Fruit fly (Drosophila melanogaster): Measurements from ENCODE around the gene Taf9.

Taf9 gene

dm6 chrX:17841923-17842322 is at the start of gene Taf9 (continued):
- no peak for TF ChIP-seq klu (GFP tag; IDR thresholded peaks at IDR 0.05)
- no peak for TF ChIP-seq Lim3 (GFP tag; IDR thresholded peaks at IDR 0.05)
- no peak for TF ChIP-seq Eip74EF (GFP tag; optimal IDR thresholded peaks at IDR 0.05)
- peak; percentile 16 for TF ChIP-seq HmgZ (tag; optimal IDR thresholded peaks at IDR 0.05)
- no peak for TF ChIP-seq CG12155 (GFP tag; optimal IDR thresholded peaks at IDR 0.05)
- no peak for TF ChIP-seq ind (GFP tag; optimal IDR thresholded peaks at IDR 0.05)
- TF ChIP-seq Awh (GFP tag; IDR thresholded peaks at IDR 0.05): no peak
- no peak for TF ChIP-seq CG13424 (tag; optimal IDR thresholded peaks at IDR 0.05)
- no peak for TF ChIP-seq Lpt (GFP tag; optimal IDR thresholded peaks at IDR 0.05)
- TF ChIP-seq CG6689 (GFP tag; IDR thresholded peaks at IDR 0.05): no peak
- no peak for TF ChIP-seq CG9817 (tag; optimal IDR thresholded peaks at IDR 0.05)
- no peak for TF ChIP-seq CG30020 (tag; optimal IDR thresholded peaks at IDR 0.05)
- no peak for TF ChIP-seq sima (GFP tag; optimal IDR thresholded peaks at IDR 0.05)
- TF ChIP-seq sob (GFP tag; IDR thresholded peaks at IDR 0.05): no peak
- TF ChIP-seq ftz-f1 (GFP tag; optimal IDR thresholded peaks at IDR 0.05): no peak
- peak; percentile 89 for TF ChIP-seq unc-4 (GFP tag; IDR thresholded peaks at IDR 0.05; ENCODE audit: partially characterized antibody)
- TF ChIP-seq CG11085 (GFP tag; IDR thresholded peaks at IDR 0.05): no peak
- TF ChIP-seq CG4730 (GFP tag; IDR thresholded peaks at IDR 0.05): no peak
- TF ChIP-seq gce (GFP tag; IDR thresholded peaks at IDR 0.05): no peak
- TF ChIP-seq nau (GFP tag; optimal IDR thresholded peaks at IDR 0.05): no peak
- TF ChIP-seq chn (GFP tag; optimal IDR thresholded peaks at IDR 0.05): no peak
- peak; percentile 13; the same call in 1 of the 2 replicates for TF ChIP-seq lmd (GFP tag; IDR thresholded peaks at IDR 0.05)
- no peak for TF ChIP-seq CG13894 (tag; optimal IDR thresholded peaks at IDR 0.05)
- no peak for TF ChIP-seq CG7928 (GFP tag; optimal IDR thresholded peaks at IDR 0.05)
- TF ChIP-seq fd102C (GFP tag; optimal IDR thresholded peaks at IDR 0.05): no peak
- TF ChIP-seq CG10565 (GFP tag; optimal IDR thresholded peaks at IDR 0.05): no peak
- no peak for TF ChIP-seq Fer2 (tag; optimal IDR thresholded peaks at IDR 0.05)
- peak; percentile 43 for TF ChIP-seq MESR4 (GFP tag; optimal IDR thresholded peaks at IDR 0.05)
- TF ChIP-seq CG3065 (GFP tag; optimal IDR thresholded peaks at IDR 0.05): no peak
- TF ChIP-seq CG2712 (tag; optimal IDR thresholded peaks at IDR 0.05): no peak
- TF ChIP-seq CG9727 (GFP tag; optimal IDR thresholded peaks at IDR 0.05): no peak
- peak; percentile 53 for TF ChIP-seq CG12659 (GFP tag; optimal IDR thresholded peaks at IDR 0.05)
- peak; percentile 93 for TF ChIP-seq onecut (GFP tag; IDR thresholded peaks at IDR 0.05)
- no peak for TF ChIP-seq stc (GFP tag; IDR thresholded peaks at IDR 0.05)
- no peak for TF ChIP-seq CG33557 (GFP tag; optimal IDR thresholded peaks at IDR 0.05)
- TF ChIP-seq CG4424 (GFP tag; optimal IDR thresholded peaks at IDR 0.05): no peak
- TF ChIP-seq CG15514 (GFP tag; optimal IDR thresholded peaks at IDR 0.05): peak; percentile 31
- no peak for TF ChIP-seq CG6683 (GFP tag; optimal IDR thresholded peaks at IDR 0.05)
- TF ChIP-seq Ets65A (GFP tag): peak; percentile 94
- TF ChIP-seq Dip2 (GFP tag; IDR thresholded peaks at IDR 0.05): no peak
- TF ChIP-seq NC2β (GFP tag; optimal IDR thresholded peaks at IDR 0.05): no peak
- peak; percentile 97 for TF ChIP-seq Myb (GFP tag; optimal IDR thresholded peaks at IDR 0.05)
- no peak for TF ChIP-seq D (optimal IDR thresholded peaks at IDR 0.05)
- no peak for TF ChIP-seq D (GFP tag; optimal IDR thresholded peaks at IDR 0.05)
- TF ChIP-seq CG11398 (GFP tag; optimal IDR thresholded peaks at IDR 0.05): no peak
- no peak for TF ChIP-seq tin (GFP tag; optimal IDR thresholded peaks at IDR 0.05)
- TF ChIP-seq CG10366 (GFP tag; IDR thresholded peaks at IDR 0.05): no peak
- no peak for TF ChIP-seq pros (GFP tag; optimal IDR thresholded peaks at IDR 0.05)
- no peak for TF ChIP-seq org-1 (GFP tag; optimal IDR thresholded peaks at IDR 0.05)
- TF ChIP-seq ERR (GFP tag; optimal IDR thresholded peaks at IDR 0.05): no peak
- no peak for TF ChIP-seq CG8388 (GFP tag; optimal IDR thresholded peaks at IDR 0.05)
- no peak for TF ChIP-seq CG2202 (tag; optimal IDR thresholded peaks at IDR 0.05)
- TF ChIP-seq D19A (tag; optimal IDR thresholded peaks at IDR 0.05): no peak

Measured in whole organism, embryonic.